Fruit fly (Drosophila melanogaster) whole organism, embryonic: ENCODE measurements around the gene Cpr64Ab.

Source experiments
- CG18476 ChIP-seq: fragments of 200-800 bp; sonication (Bioruptor generic); optimal IDR thresholded peaks from 2 replicates; lab custom pipeline; 2016; ENCODE audit warnings: missing biosample characterization, mild to moderate bottlenecking, missing genetic modification characterization
- Deaf1 ChIP-seq: fragments of 200-800 bp; optimal IDR thresholded peaks from 3 replicates; lab custom pipeline; 2019; ENCODE audit warnings: missing biosample characterization, mild to moderate bottlenecking, missing genetic modification characterization, moderate library complexity
- Med ChIP-seq: fragments of 200-800 bp; sonication (Bioruptor generic); peaks from one replicate; lab custom pipeline; 2016; ENCODE audit warnings: missing biosample characterization, missing genetic modification characterization, mild to moderate bottlenecking, inconsistent platforms, moderate library complexity
- hkb ChIP-seq, 2 experiments: fragments of 200-800 bp in 1 of 2; fragments of >200 bp in 1 of 2; sonication (Bioruptor generic) in 1 of 2; IDR thresholded peaks in 1 of 2; optimal IDR thresholded peaks in 1 of 2; 2 replicates each; pipeline versions ENCODE4 v1.3.6 to Lab custom; 2017 to 2022; ENCODE audit warnings: missing biosample characterization in 1 of 2, missing genetic modification characterization in 1 of 2
- scrt ChIP-seq: fragments of 200-800 bp; sonication (Bioruptor generic); optimal IDR thresholded peaks from 2 replicates; lab custom pipeline; 2018; ENCODE audit warnings: missing biosample characterization, mild to moderate bottlenecking, missing genetic modification characterization, moderate library complexity
- sim ChIP-seq: fragments of 200-800 bp; sonication (Bioruptor generic); IDR thresholded peaks from 2 replicates; pipeline ENCODE4 v1.3.6; 2022; ENCODE audit warnings: missing biosample characterization, missing genetic modification characterization

DNA sequence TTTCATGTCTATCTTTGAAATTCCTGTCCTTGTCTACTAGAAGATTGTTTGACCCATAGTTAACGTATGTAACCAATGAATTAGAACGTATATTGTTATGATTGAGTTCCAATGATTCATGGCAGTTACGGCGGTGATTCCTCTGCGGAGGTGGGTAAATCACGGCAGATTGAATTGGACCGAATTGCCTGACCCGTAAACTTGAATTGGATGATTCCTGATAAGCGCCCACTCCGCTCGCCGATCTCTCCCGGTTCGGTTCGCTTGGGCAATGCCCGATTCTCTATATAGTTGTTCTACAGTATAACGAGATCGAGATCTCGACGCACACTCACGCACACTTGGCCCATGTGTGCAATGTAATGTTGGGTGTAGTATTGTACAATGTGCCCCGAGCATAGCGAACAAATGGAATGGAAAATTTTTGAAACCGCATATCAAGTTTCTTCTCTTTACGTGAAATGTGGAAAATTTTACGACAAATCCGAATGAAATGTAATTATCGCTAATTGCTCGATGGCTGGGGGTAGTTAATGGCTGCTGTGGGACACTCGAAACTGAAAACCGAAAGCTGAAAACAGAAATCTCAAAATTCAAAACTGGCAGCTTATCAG lies 20.2 kb upstream of the Cpr64Ab start:
- TF ChIP-seq sim (GFP tag; lab: Robert Waterston, UW) (no peak), scrt (GFP tag; lab: Kevin White, UChicago) (no peak), hkb (optimal IDR thresholded peaks at IDR 0.05; lab: Kevin White, UChicago) (no peak), hkb (GFP tag; IDR thresholded peaks at IDR 0.05; lab: Robert Waterston, UW) (no peak), Deaf1 (tag; lab: Kevin White, UChicago) (no peak), CG18476 (GFP tag; lab: Kevin White, UChicago) (no peak), Med (GFP tag; lab: Kevin White, UChicago) (no peak)
